Worm (Caenorhabditis elegans) whole organism, L1 larva: Measurements from ENCODE around the gene tmem-132.

Experiments
- lin-13 ChIP-seq: fragments of 150-350 bp; optimal IDR thresholded peaks from 2 replicates; lab custom pipeline; 2014; ENCODE audit warnings: missing biosample characterization, missing genetic modification reagents, missing genetic modification characterization
- lin-15B ChIP-seq: fragments of 150-350 bp; sonication (generic microtip); optimal IDR thresholded peaks from 3 replicates; lab custom pipeline; 2014; ENCODE audit warnings: missing biosample characterization, missing genetic modification characterization
- nhr-28 ChIP-seq: fragments of 150-350 bp; optimal IDR thresholded peaks from 2 replicates; lab custom pipeline; 2014; ENCODE audit warnings: missing biosample characterization, missing genetic modification characterization
- nhr-77 ChIP-seq: fragments of 150-350 bp; optimal IDR thresholded peaks from 2 replicates; lab custom pipeline; 2014; ENCODE audit warnings: missing biosample characterization, missing genetic modification characterization
- unc-62 ChIP-seq: fragments of 150-350 bp; optimal IDR thresholded peaks from 2 replicates; lab custom pipeline; 2014; ENCODE audit warnings: missing biosample characterization, missing genetic modification reagents, missing genetic modification characterization

DNA sequence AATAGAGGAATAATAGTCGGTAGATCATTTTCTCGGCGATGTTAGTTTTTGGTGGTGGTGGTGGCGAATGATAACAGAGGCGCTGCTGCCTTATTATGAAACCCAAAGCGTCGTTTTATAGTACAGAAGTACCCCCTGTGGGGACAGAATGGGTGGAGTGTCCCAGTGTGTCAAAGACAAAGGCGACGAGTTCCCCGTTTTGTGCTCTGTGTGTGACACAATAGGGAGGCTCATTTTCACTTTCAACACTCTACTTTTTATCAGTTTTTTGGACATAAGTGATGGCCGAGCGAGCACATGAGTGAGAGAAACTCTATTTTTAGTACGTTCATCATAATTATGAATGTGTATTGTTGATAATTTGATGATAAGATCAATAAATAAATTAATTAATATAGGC lies 44.3 kb upstream of the tmem-132 start, which contains the start of gene pho-9:
- no peak for TF ChIP-seq lin-13 (GFP tag; lab: Kevin White, UChicago)
- no peak for TF ChIP-seq unc-62 (GFP tag; lab: Kevin White, UChicago)
- TF ChIP-seq lin-15B (tag; lab: Kevin White, UChicago) = no peak
- TF ChIP-seq nhr-77 (tag; lab: Kevin White, UChicago) = no peak
- TF ChIP-seq nhr-28 (tag; lab: Kevin White, UChicago) = no peak
